Fruit fly (Drosophila melanogaster) whole organism, adult: ENCODE results near the gene CenB1A.

Experiments used
- CG1620 ChIP-seq: fragments of 200-800 bp; sonication (Bioruptor generic); optimal IDR thresholded peaks from 2 replicates; lab custom pipeline; 2016; ENCODE audit warnings: missing biosample characterization, missing genetic modification characterization
- CG5204 ChIP-seq: fragments of 200-800 bp; sonication (Bioruptor generic); optimal IDR thresholded peaks from 2 replicates; lab custom pipeline; 2016; ENCODE audit warnings: missing biosample characterization, missing genetic modification characterization
- CG7101 ChIP-seq: fragments of 200-800 bp; sonication (Bioruptor generic); optimal IDR thresholded peaks from 2 replicates; lab custom pipeline; 2018; ENCODE audit warnings: missing biosample characterization, mild to moderate bottlenecking, missing genetic modification characterization, moderate library complexity
- Mnt ChIP-seq: fragments of 200-800 bp; sonication (Bioruptor generic); optimal IDR thresholded peaks from 2 replicates; lab custom pipeline; 2016; ENCODE audit warnings: missing biosample characterization, mild to moderate bottlenecking, missing genetic modification characterization
- pad ChIP-seq: fragments of 200-800 bp; sonication (Bioruptor generic); optimal IDR thresholded peaks from 3 replicates; lab custom pipeline; 2017; ENCODE audit warnings: missing biosample characterization, missing genetic modification characterization, mild to moderate bottlenecking, moderate library complexity, missing genetic modification reagents
- tj ChIP-seq: fragments of 200-800 bp; sonication (Bioruptor generic); optimal IDR thresholded peaks from 3 replicates; lab custom pipeline; 2017; ENCODE audit warnings: missing biosample characterization, mild to moderate bottlenecking, missing genetic modification characterization, moderate library complexity

dm6 chr3R:23145681-23146080 is 27.5 kb downstream of the CenB1A start:
- TF ChIP-seq CG5204 (GFP tag; lab: Kevin White, UChicago) (no peak), CG7101 (tag; lab: Kevin White, UChicago) (no peak), pad (GFP tag; lab: Kevin White, UChicago) (no peak), CG1620 (GFP tag; lab: Kevin White, UChicago) (no peak), tj (GFP tag; lab: Kevin White, UChicago) (no peak), Mnt (GFP tag; lab: Kevin White, UChicago) (no peak)
